Worm (Caenorhabditis elegans): ENCODE data around the gene cutl-12.

DNA sequence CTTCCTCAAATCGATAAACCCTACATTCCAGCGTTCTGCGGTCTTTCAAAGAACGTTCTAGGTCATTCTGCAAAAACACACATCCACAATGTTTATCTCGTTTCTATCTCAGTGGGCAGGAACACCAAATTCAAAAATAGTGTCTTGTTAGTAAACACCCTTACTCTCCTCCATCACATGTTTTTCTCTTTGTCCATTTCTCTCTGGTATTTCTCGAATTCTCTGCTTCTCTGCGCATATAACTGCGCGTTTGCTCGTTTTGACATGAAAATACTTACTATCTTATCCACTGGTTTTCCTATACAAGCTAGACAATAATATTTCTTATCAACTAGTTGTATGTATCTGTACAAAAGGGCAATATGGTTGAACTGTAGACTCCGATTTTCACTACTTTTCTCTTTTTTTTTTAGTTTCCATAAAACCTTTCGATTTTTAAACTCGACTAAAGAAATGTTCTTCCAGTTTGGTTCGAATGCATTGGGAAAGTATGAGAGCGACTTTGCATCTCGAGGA lies 16.4 kb upstream of the cutl-12 start, which contains the start of gene pyr-1:
- TF ChIP-seq pha-4 (tag; optimal IDR thresholded peaks at IDR 0.05) (no peak), elt-3 (tag; optimal IDR thresholded peaks at IDR 0.05) (no peak), ztf-11 (tag; optimal IDR thresholded peaks at IDR 0.05) (no peak), hlh-1 (tag; optimal IDR thresholded peaks at IDR 0.05) (no peak), ceh-39 (tag; optimal IDR thresholded peaks at IDR 0.05) (no peak)
